Worm (Caenorhabditis elegans): ENCODE results near the gene xpo-1.

- TF ChIP-seq B0336.3 (GFP tag; IDR thresholded peaks at IDR 0.05) (no peak), F10E7.11 (tag; optimal IDR thresholded peaks at IDR 0.05) (no peak), attf-3 (GFP tag; conservative IDR thresholded peaks at IDR 0.05) (no peak), snpc-4 (GFP tag; optimal IDR thresholded peaks at IDR 0.05) (no peak), snpc-4 (tag; optimal IDR thresholded peaks at IDR 0.05) (no peak), F49E8.2 (tag; optimal IDR thresholded peaks at IDR 0.05; ENCODE audit: insufficient read depth) (no peak), let-607 (tag; optimal IDR thresholded peaks at IDR 0.05) (no peak)
Observed at ce11 chrV:7808444-7808843, 3.6 kb downstream of the xpo-1 start.
